Worm (Caenorhabditis elegans) whole organism, L3 larva: ENCODE measurements around the gene plp-2.

Source experiments
- ZK546.5 ChIP-seq: sonication (generic microtip); optimal IDR thresholded peaks from 2 replicates; lab custom pipeline; 2017; ENCODE audit warnings: missing biosample characterization, missing genetic modification characterization
- ama-1 ChIP-seq: fragments of 150-350 bp; optimal IDR thresholded peaks from 2 replicates; lab custom pipeline; 2018
- ceh-16 ChIP-seq: sonication (generic microtip); optimal IDR thresholded peaks from 2 replicates; lab custom pipeline; 2017; ENCODE audit warnings: missing biosample characterization, missing genetic modification characterization
- ceh-9 ChIP-seq: sonication (generic microtip); optimal IDR thresholded peaks from 2 replicates; lab custom pipeline; 2018; ENCODE audit warnings: missing biosample characterization, missing genetic modification characterization
- egl-5 ChIP-seq: fragments of 150-350 bp; optimal IDR thresholded peaks from 2 replicates; lab custom pipeline; 2017; ENCODE audit warnings: missing biosample characterization, missing genetic modification reagents, missing genetic modification characterization, inconsistent platforms
- elt-1 ChIP-seq: fragments of 150-350 bp; optimal IDR thresholded peaks from 2 replicates; lab custom pipeline; 2014; ENCODE audit warnings: missing biosample characterization, missing genetic modification characterization
- elt-2 ChIP-seq: sonication (generic microtip); optimal IDR thresholded peaks from 2 replicates; lab custom pipeline; 2016; ENCODE audit warnings: missing genetic modification reagents, mild to moderate bottlenecking, missing genetic modification characterization, missing compliant biosample characterization
- fkh-10 ChIP-seq: sonication (generic microtip); optimal IDR thresholded peaks from 2 replicates; lab custom pipeline; 2017; ENCODE audit warnings: missing biosample characterization, missing genetic modification reagents, missing genetic modification characterization
- fos-1 ChIP-seq: fragments of 150-350 bp; optimal IDR thresholded peaks from 2 replicates; lab custom pipeline; 2014; ENCODE audit warnings: missing biosample characterization, missing genetic modification characterization
- hmg-11 ChIP-seq: sonication (generic microtip); optimal IDR thresholded peaks from 2 replicates; lab custom pipeline; 2016; ENCODE audit warnings: missing genetic modification characterization, missing compliant biosample characterization
- jun-1 ChIP-seq: fragments of 150-350 bp; optimal IDR thresholded peaks from 2 replicates; lab custom pipeline; 2014; ENCODE audit warnings: missing biosample characterization, missing genetic modification reagents, missing genetic modification characterization
- lin-15B ChIP-seq: fragments of 150-350 bp; optimal IDR thresholded peaks from 2 replicates; lab custom pipeline; 2014; ENCODE audit warnings: missing biosample characterization, missing genetic modification characterization
- lin-39 ChIP-seq: fragments of 150-350 bp; optimal IDR thresholded peaks from 2 replicates; lab custom pipeline; 2018; ENCODE audit warnings: missing biosample characterization, missing genetic modification reagents, missing genetic modification characterization
- lsy-12 ChIP-seq: sonication (generic microtip); optimal IDR thresholded peaks from 2 replicates; lab custom pipeline; 2016; ENCODE audit warnings: mild to moderate bottlenecking, missing genetic modification characterization, missing compliant biosample characterization
- mdl-1 ChIP-seq: fragments of 150-350 bp; optimal IDR thresholded peaks from 2 replicates; lab custom pipeline; 2014; ENCODE audit warnings: missing biosample characterization, missing genetic modification characterization
- mml-1 ChIP-seq: fragments of 150-350 bp; sonication (generic microtip); optimal IDR thresholded peaks from 3 replicates; lab custom pipeline; 2014; ENCODE audit warnings: missing biosample characterization, missing genetic modification characterization
- nfya-1 ChIP-seq: sonication (generic microtip); optimal IDR thresholded peaks from 2 replicates; lab custom pipeline; 2017; ENCODE audit warnings: missing genetic modification characterization, mild to moderate bottlenecking, missing compliant biosample characterization, antibody characterized with exemption, moderate library complexity; ENCODE audit not compliant: insufficient read depth
- nhr-11 ChIP-seq: fragments of 150-350 bp; optimal IDR thresholded peaks from 2 replicates; lab custom pipeline; 2014; ENCODE audit warnings: missing biosample characterization, missing genetic modification characterization
- nhr-12 ChIP-seq: fragments of 150-350 bp; optimal IDR thresholded peaks from 2 replicates; lab custom pipeline; 2014; ENCODE audit warnings: missing biosample characterization, missing genetic modification characterization
- nhr-23 ChIP-seq: fragments of 150-350 bp; optimal IDR thresholded peaks from 2 replicates; lab custom pipeline; 2014; ENCODE audit warnings: missing biosample characterization, missing genetic modification reagents, missing genetic modification characterization
- nhr-237 ChIP-seq: fragments of 150-350 bp; optimal IDR thresholded peaks from 2 replicates; lab custom pipeline; 2014; ENCODE audit warnings: missing biosample characterization, missing genetic modification characterization
- nhr-25 ChIP-seq: sonication (generic microtip); optimal IDR thresholded peaks from 2 replicates; lab custom pipeline; 2017; ENCODE audit warnings: missing biosample characterization, missing genetic modification characterization
- nhr-28 ChIP-seq: fragments of 150-350 bp; optimal IDR thresholded peaks from 2 replicates; lab custom pipeline; 2014; ENCODE audit warnings: missing biosample characterization, missing genetic modification characterization
- nhr-43 ChIP-seq: sonication (generic microtip); optimal IDR thresholded peaks from 2 replicates; lab custom pipeline; 2016; ENCODE audit warnings: mild to moderate bottlenecking, missing genetic modification characterization, missing compliant biosample characterization; ENCODE audit not compliant: poor library complexity, severe bottlenecking
- nhr-76 ChIP-seq: fragments of 150-350 bp; sonication (generic microtip); optimal IDR thresholded peaks from 5 replicates; lab custom pipeline; 2014; ENCODE audit warnings: missing biosample characterization, missing genetic modification characterization
- nhr-77 ChIP-seq: fragments of 150-350 bp; optimal IDR thresholded peaks from 2 replicates; lab custom pipeline; 2014; ENCODE audit warnings: missing biosample characterization, missing genetic modification characterization
- pha-4 ChIP-seq: fragments of 150-350 bp; optimal IDR thresholded peaks from 2 replicates; lab custom pipeline; 2014; ENCODE audit warnings: missing biosample characterization, missing genetic modification reagents, missing genetic modification characterization
- sea-2 ChIP-seq: fragments of 150-350 bp; sonication (generic microtip); optimal IDR thresholded peaks from 4 replicates; lab custom pipeline; 2014; ENCODE audit warnings: missing biosample characterization, missing genetic modification reagents, missing genetic modification characterization
- tbx-2 ChIP-seq: sonication (generic microtip); optimal IDR thresholded peaks from 2 replicates; lab custom pipeline; 2016; ENCODE audit warnings: mild to moderate bottlenecking, missing genetic modification characterization, missing compliant biosample characterization
- unc-39 ChIP-seq: sonication (generic microtip); optimal IDR thresholded peaks from 4 replicates; lab custom pipeline; 2017; ENCODE audit warnings: missing biosample characterization, missing genetic modification characterization
- unc-62 ChIP-seq: fragments of 150-350 bp; sonication (generic microtip); optimal IDR thresholded peaks from 4 replicates; lab custom pipeline; 2014; ENCODE audit warnings: missing biosample characterization, missing genetic modification reagents, missing genetic modification characterization
- zag-1 ChIP-seq: fragments of 150-350 bp; optimal IDR thresholded peaks from 2 replicates; lab custom pipeline; 2014; ENCODE audit warnings: missing biosample characterization, missing genetic modification characterization
- ztf-11 ChIP-seq: fragments of 150-350 bp; optimal IDR thresholded peaks from 2 replicates; lab custom pipeline; 2014; ENCODE audit warnings: missing biosample characterization, missing genetic modification characterization
- ztf-4 ChIP-seq: fragments of 150-350 bp; optimal IDR thresholded peaks from 2 replicates; lab custom pipeline; 2014; ENCODE audit warnings: missing biosample characterization, missing genetic modification characterization

The plp-2 gene

DNA sequence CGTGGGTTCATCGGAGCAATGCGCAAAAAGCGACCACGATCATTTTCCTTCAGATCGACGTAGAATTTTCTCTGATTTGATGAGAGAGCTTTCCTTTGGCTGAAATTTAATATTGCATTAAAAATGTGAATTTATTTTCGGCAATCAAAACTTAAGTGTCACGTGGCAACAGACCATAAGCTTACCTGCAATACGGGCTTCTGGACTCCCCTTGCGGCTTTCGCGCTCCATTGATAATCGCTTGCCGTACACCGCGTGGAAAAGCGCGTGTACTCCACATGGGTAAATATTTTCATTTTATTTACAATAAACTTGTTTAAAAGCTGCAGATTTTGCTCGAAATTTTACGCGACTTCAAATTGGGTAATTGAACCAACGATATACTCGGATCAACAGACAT, at the start of gene plp-2:
TSS of gene plp-2 (minus strand) at position 280 of the 400 bp plus-strand sequence.
- no peak for TF ChIP-seq nhr-25 (tag; lab: Kevin White, UChicago)
- TF ChIP-seq pha-4 (tag; lab: Kevin White, UChicago) = peak; percentile 1
- TF ChIP-seq nhr-43 = no peak
- peak; percentile 26 for TF ChIP-seq ama-1

- TF ChIP-seq fkh-10 (GFP tag; lab: Kevin White, UChicago) (no peak), elt-1 (tag; lab: Kevin White, UChicago) (no peak), mml-1 (tag; lab: Kevin White, UChicago) (no peak), elt-2 (no peak), fos-1 (tag; lab: Kevin White, UChicago) (no peak), lin-15B (tag; lab: Kevin White, UChicago) (no peak), nhr-25 (tag; lab: Kevin White, UChicago) (no peak), lsy-12 (tag; lab: Kevin White, UChicago) (no peak)
- TF ChIP-seq, all 47 proteins: peak for 0
Observed at ce11 chrX:15027997-15028396, 45.4 kb upstream of the plp-2 start.

DNA sequence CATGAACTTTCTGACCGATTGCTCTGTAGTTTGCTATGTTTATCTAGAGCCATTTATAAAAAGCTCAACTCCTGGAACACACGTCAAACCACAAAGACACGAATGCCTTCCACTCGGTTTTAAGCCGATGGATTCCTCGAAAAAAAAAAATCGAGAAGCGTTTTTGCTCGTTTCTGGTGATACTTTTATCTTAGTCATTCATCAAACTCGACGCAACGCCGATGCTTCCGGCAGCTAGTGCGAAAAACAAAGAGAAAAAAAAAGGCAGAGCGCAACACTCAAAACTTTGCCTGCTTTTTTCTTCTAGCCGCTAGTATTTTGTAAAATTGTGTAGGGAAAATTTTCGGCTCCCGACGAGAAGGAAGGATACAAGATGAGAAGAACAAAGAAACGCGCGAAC, 45.0 kb upstream of the plp-2 start:
- TF ChIP-seq ceh-16 = no peak
- TF ChIP-seq nhr-28 = no peak
- no peak for TF ChIP-seq ama-1
- peak; percentile 88 for TF ChIP-seq lin-39 (tag; lab: Kevin White, UChicago)
- TF ChIP-seq sea-2 = no peak
- peak; percentile 45 for TF ChIP-seq elt-1 (tag; lab: Kevin White, UChicago)
- no peak for TF ChIP-seq nfya-1 (tag; lab: Kevin White, UChicago)
- no peak for TF ChIP-seq nhr-76
- TF ChIP-seq unc-39 (tag; lab: Kevin White, UChicago) = no peak
- no peak for TF ChIP-seq nhr-11
- TF ChIP-seq zag-1 = no peak
- TF ChIP-seq tbx-2 (tag; lab: Kevin White, UChicago) = no peak
- no peak for TF ChIP-seq fos-1 (tag; lab: Kevin White, UChicago)
- no peak for TF ChIP-seq ceh-9
- TF ChIP-seq nhr-77 (tag; lab: Kevin White, UChicago) = no peak
- no peak for TF ChIP-seq nhr-12 (tag; lab: Kevin White, UChicago)
- TF ChIP-seq, all 47 proteins: peak for 2

DNA sequence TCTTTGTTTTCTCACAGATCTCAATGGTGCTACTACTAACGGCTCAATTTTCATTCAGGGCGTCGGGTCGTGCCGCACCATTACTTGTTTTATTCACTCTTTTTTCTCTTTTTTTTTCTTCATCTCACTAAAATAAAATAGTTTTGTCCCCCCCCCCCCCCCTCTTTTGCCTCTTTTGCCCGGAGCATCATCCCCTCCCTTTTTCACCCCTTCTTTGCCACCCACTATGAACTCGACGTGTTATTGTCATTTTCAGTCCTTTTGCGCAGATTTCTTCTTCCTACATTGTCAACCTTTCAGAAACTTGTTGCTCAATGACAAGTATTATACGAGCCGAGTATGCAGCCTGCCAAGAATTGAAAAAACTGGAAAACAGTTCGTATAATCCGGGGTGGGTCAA, 43.4 kb upstream of the plp-2 start, which contains the start of gene seb-3:
TSS of gene seb-3 (plus strand) at position 301 of the 400 bp plus-strand sequence.
- TF ChIP-seq nhr-23 (no peak), elt-1 (tag; lab: Kevin White, UChicago) (no peak), jun-1 (tag; lab: Kevin White, UChicago) (no peak), tbx-2 (tag; lab: Kevin White, UChicago) (no peak), ztf-11 (tag; lab: Kevin White, UChicago) (no peak), unc-62 (GFP tag; lab: Kevin White, UChicago) (no peak), ztf-4 (tag; lab: Kevin White, UChicago) (no peak), nhr-237 (tag; lab: Kevin White, UChicago) (no peak), ZK546.5 (tag; lab: Kevin White, UChicago) (no peak), elt-2 (no peak), hmg-11 (no peak), mml-1 (tag; lab: Kevin White, UChicago) (no peak), zag-1 (no peak)

- TF ChIP-seq mdl-1 (tag; lab: Kevin White, UChicago) = no peak
- TF ChIP-seq nhr-11 = no peak
- TF ChIP-seq nhr-23 = no peak
- no peak for TF ChIP-seq unc-39 (tag; lab: Kevin White, UChicago)
- TF ChIP-seq sea-2 = no peak
- no peak for TF ChIP-seq ztf-11 (tag; lab: Kevin White, UChicago)
- no peak for TF ChIP-seq ZK546.5 (tag; lab: Kevin White, UChicago)
- TF ChIP-seq nfya-1 (tag; lab: Kevin White, UChicago) = peak; percentile 2
Observed at ce11 chrX:15016102-15016501, 33.5 kb upstream of the plp-2 start.

- TF ChIP-seq lin-39 (tag; lab: Kevin White, UChicago) (peak; percentile 19), egl-5 (peak; percentile 81), sea-2 (no peak), nfya-1 (tag; lab: Kevin White, UChicago) (peak; percentile 15), nhr-23 (no peak)
Observed at ce11 chrX:15013941-15014453, 31.4 kb upstream of the plp-2 start.
